Worm (Caenorhabditis elegans) whole organism, L1 larva: ENCODE measurements around the gene ceh-57.

Experiments
- egl-27 ChIP-seq, 2 experiments: fragments of 150-350 bp in 1 of 2; sonication (generic microtip); optimal IDR thresholded peaks; 3 replicates each; lab custom pipeline; 2017 to 2018; ENCODE audit warnings: missing biosample characterization in 2 of 2, missing genetic modification characterization in 2 of 2, missing genetic modification reagents in 2 of 2
- lin-13 ChIP-seq: fragments of 150-350 bp; optimal IDR thresholded peaks from 2 replicates; lab custom pipeline; 2014; ENCODE audit warnings: missing biosample characterization, missing genetic modification reagents, missing genetic modification characterization

DNA sequence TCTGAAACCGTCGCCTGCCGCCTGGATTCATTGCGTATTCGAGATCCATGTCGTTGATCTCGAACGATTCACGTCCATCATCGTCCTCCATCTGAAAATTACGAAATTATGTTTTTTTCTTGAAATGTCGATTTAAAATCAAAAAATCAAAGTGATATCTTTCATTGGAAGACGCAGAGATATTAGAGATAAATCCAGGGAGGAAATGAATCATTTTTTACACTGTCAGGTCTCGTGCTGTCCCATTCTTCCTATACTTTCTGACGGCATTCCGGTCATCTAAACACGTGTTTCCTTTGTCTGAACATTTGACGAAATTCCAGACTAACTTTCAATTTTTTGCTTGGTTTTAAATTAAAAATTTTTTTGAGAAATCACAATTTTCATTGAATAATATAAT lies 17.2 kb downstream of the ceh-57 start, which contains the start of gene stip-1:
- TF ChIP-seq egl-27 (tag; optimal IDR thresholded peaks at IDR 0.05; lab: Kevin White, UChicago), result no peak
- TF ChIP-seq lin-13 (GFP tag; lab: Kevin White, UChicago), result no peak
